Worm (Caenorhabditis elegans) whole organism, midembryonic: Measurements from ENCODE around the gene srj-32.

Source experiments
- T22C8.4 ChIP-seq: fragments of 200-800 bp; sonication (Bioruptor generic); IDR thresholded peaks from 2 replicates; pipeline ENCODE4 v1.3.6; 2022; ENCODE audit warnings: missing genetic modification characterization, missing compliant biosample characterization
- cog-1 ChIP-seq: sonication (generic microtip); optimal IDR thresholded peaks from 2 replicates; lab custom pipeline; 2016; ENCODE audit warnings: missing genetic modification characterization, missing compliant biosample characterization
- flt-1 ChIP-seq: fragments of 200-800 bp; sonication (Bioruptor generic); IDR thresholded peaks from 2 replicates; pipeline ENCODE4 v1.3.6; 2022; ENCODE audit warnings: missing genetic modification characterization, missing compliant biosample characterization
- klf-2 ChIP-seq: fragments of 200-800 bp; sonication (Bioruptor generic); conservative IDR thresholded peaks from 2 replicates; pipeline ENCODE4 v1.3.6; 2022; ENCODE audit warnings: missing genetic modification reagents, missing genetic modification characterization, missing compliant biosample characterization
- med-1 ChIP-seq: sonication (generic microtip); optimal IDR thresholded peaks from 2 replicates; lab custom pipeline; 2017; ENCODE audit warnings: missing genetic modification characterization, mild to moderate bottlenecking, missing compliant biosample characterization, antibody characterized with exemption, missing genetic modification reagents; ENCODE audit not compliant: insufficient read depth
- ref-1 ChIP-seq: fragments of 200-800 bp; sonication (Bioruptor generic); conservative IDR thresholded peaks from 2 replicates; pipeline ENCODE4 v1.3.6; 2022; ENCODE audit warnings: missing genetic modification reagents, missing genetic modification characterization, missing compliant biosample characterization
- tab-1 ChIP-seq: fragments of 200-800 bp; sonication (Bioruptor generic); IDR thresholded peaks from 2 replicates; pipeline ENCODE4 v1.3.6; 2022; ENCODE audit warnings: missing genetic modification characterization, missing compliant biosample characterization
- ztf-23 ChIP-seq: fragments of 200-800 bp; sonication (Bioruptor generic); IDR thresholded peaks from 2 replicates; pipeline ENCODE4 v1.3.6; 2022; ENCODE audit warnings: missing genetic modification reagents, missing genetic modification characterization, missing compliant biosample characterization
- ztf-29 ChIP-seq: fragments of 200-800 bp; sonication (Bioruptor generic); IDR thresholded peaks from 2 replicates; pipeline ENCODE4 v1.3.6; 2022; ENCODE audit warnings: missing genetic modification reagents, missing genetic modification characterization, missing compliant biosample characterization

DNA sequence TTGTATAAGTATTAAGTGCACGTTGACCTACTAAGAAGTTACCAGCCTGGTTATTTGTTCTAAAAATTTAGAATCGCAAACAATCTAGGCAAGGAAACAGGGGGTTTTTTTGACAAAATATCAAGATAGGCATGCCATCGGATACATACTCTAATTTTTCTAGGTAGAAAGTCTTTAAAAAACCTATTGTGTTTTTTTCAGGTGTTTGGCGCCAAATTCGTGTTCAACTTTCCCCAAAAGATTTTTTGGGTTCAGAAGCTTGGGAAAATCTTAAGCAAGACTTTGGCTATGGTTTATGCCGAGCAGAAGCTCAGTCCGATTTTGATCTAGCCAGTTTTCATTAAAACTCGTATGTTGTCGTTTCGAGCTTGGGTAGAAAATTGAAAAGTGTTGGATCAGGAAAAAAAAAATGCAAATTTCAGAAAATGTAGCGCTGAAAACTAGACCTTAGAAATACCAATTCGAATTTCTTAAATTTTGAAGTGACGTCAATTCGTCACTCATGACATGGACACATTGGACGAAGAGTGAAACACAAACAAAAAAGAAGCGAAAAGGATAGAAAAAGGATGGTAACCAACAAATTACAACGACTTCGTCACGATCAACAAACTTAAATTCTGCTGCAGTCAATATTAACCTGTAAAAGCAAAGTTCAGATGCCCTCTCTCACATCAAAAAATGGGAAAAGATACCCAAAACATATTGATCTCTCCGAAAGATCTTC, 48.8 kb downstream of the srj-32 start:
- TF ChIP-seq cog-1 (tag; lab: Kevin White, UChicago), result no peak
- TF ChIP-seq klf-2, result no peak
- TF ChIP-seq med-1 (GFP tag; lab: Kevin White, UChicago), result no peak
- no peak for TF ChIP-seq ztf-23 (GFP tag; lab: Robert Waterston, UW)
- TF ChIP-seq ztf-29 (GFP tag; lab: Robert Waterston, UW), result no peak
- no peak for TF ChIP-seq flt-1 (GFP tag; lab: Robert Waterston, UW)
- TF ChIP-seq T22C8.4 (GFP tag; lab: Robert Waterston, UW), result no peak
- no peak for TF ChIP-seq tab-1 (GFP tag; lab: Robert Waterston, UW)
- TF ChIP-seq ref-1 (GFP tag; lab: Robert Waterston, UW), result no peak
